Worm (Caenorhabditis elegans): ENCODE results near the gene faah-6.

DNA sequence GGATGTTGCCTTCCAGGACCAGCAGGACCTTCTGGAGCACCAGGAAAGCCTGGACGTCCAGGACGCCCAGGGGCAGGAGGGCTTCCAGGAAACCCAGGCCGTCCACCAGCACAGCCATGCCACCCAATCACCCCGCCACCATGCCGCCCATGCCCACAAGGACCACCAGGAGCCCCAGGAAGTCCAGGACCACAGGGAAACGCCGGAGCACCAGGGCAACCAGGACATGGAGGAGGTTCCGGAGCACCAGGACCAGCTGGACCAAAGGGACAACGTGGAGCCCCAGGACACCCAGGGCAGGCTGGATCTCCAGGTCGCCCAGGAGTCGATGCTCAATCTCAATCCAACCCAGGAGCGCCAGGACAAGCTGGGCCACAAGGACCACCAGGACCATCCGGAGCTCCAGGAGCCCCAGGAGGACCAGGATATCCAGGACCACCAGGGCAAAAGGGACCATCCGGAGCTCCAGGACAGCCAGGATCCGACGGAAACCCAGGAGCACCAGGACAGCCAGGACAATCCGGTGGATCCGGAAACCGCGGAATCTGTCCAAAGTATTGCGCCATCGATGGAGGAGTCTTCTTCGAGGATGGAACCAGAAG is 54.2 kb downstream of the faah-6 start:
- TF ChIP-seq Y53F4B.3 (GFP tag; IDR thresholded peaks at IDR 0.05) (no peak), die-1 (tag; optimal IDR thresholded peaks at IDR 0.05) (no peak), madf-6 (GFP tag; IDR thresholded peaks at IDR 0.05) (no peak), lag-1 (GFP tag; IDR thresholded peaks at IDR 0.05) (no peak), sptf-2 (GFP tag; optimal IDR thresholded peaks at IDR 0.05) (no peak), nfyb-1 (GFP tag; IDR thresholded peaks at IDR 0.05) (no peak), nhr-27 (tag; optimal IDR thresholded peaks at IDR 0.05) (no peak), ama-1 (optimal IDR thresholded peaks at IDR 0.05) (no peak), ama-1 (GFP tag; optimal IDR thresholded peaks at IDR 0.05) (no peak), attf-6 (GFP tag; IDR thresholded peaks at IDR 0.05) (no peak), lsy-27 (tag; optimal IDR thresholded peaks at IDR 0.05; ENCODE audit: borderline replicate concordance, insufficient read depth) (no peak), nfya-2 (GFP tag; IDR thresholded peaks at IDR 0.05) (no peak), snpc-1.1 (tag; optimal IDR thresholded peaks at IDR 0.05; ENCODE audit: insufficient read depth) (no peak), aptf-2 (GFP tag; conservative IDR thresholded peaks at IDR 0.05) (no peak)

Measured in whole organism, young adult.